Fruit fly (Drosophila melanogaster): ENCODE data around the gene pll.
A peak's percentile ranks its signal among the peaks of the same experiment; 100 is the strongest.

The pll gene

DNA sequence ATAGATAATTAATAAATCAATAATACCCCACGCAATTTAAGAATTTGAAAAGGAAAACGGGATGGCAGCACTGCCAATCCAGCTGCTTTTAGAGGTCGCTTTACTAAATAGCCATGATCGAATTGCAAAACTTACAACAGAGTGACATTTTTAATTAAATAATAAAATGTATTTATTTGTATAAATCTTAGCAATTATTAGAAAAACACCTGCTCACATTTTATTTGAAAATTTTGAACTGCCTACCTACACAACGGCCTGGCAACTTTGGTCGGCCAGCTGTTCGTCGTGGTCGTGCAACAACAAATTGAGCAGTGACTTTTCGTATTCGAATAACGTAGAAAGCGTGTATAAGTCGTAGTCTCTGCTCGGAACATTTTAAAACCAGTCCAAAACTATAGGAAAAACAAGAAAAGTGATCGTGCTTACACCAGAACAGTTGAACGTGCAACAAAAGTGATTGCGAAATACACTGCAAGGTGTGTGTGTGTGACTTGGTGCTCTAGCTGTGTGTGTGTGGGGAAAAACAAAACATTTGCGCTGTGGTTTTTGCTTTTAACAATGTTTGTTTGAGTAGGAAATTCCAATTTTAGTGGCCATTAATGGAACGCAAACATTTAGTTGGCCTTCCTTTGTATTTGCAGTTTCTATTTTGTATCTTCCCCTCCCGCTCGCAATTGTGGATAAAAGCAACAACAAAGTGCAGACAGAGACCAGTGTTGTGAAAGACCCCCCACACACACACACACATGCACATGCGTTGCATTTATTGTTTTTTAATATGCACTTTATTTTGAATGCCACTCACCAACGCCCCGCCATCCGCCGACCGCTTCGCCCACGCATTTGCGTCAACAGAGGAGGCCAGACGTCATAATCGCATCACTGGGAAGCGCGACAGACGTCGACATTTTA, 21.8 kb upstream of the pll start, which contains the start of gene CG5938 (continued):
- TF ChIP-seq Chrac-16 (GFP tag; optimal IDR thresholded peaks at IDR 0.05) (no peak), Asciz (GFP tag; optimal IDR thresholded peaks at IDR 0.05) (no peak), Atf3 (GFP tag; optimal IDR thresholded peaks at IDR 0.05) (no peak), dpn (GFP tag; optimal IDR thresholded peaks at IDR 0.05) (peak in 1 of 2 experiments; percentile 42), Kr (GFP tag; optimal IDR thresholded peaks at IDR 0.05) (no peak), CG8478 (optimal IDR thresholded peaks at IDR 0.05) (peak; percentile 4), Ets97D (GFP tag; optimal IDR thresholded peaks at IDR 0.05) (no peak), CG42726 (GFP tag; IDR thresholded peaks at IDR 0.05; ENCODE audit: partially characterized antibody) (no peak), Opbp (GFP tag; IDR thresholded peaks at IDR 0.05; ENCODE audit: partially characterized antibody) (no peak), lov (optimal IDR thresholded peaks at IDR 0.05) (no peak), lov (GFP tag; IDR thresholded peaks at IDR 0.05) (no peak), ssp (GFP tag; IDR thresholded peaks at IDR 0.05) (no peak), CG14014 (GFP tag; IDR thresholded peaks at IDR 0.05) (no peak), CG14441 (GFP tag; IDR thresholded peaks at IDR 0.05) (0 out of 2 replicates have a peak, but pooled peaks have one; percentile 29), Dref (GFP tag; IDR thresholded peaks at IDR 0.05) (no peak), MTF-1 (GFP tag; optimal IDR thresholded peaks at IDR 0.05; ENCODE audit: borderline replicate concordance) (no peak), CG12942 (GFP tag; optimal IDR thresholded peaks at IDR 0.05) (no peak), Doc3 (GFP tag; IDR thresholded peaks at IDR 0.05; ENCODE audit: partially characterized antibody) (no peak), lab (GFP tag; optimal IDR thresholded peaks at IDR 0.05) (peak; percentile 46), croc (GFP tag; conservative IDR thresholded peaks at IDR 0.05) (no peak), CG6765 (GFP tag; optimal IDR thresholded peaks at IDR 0.05) (no peak), CG11723 (GFP tag; optimal IDR thresholded peaks at IDR 0.05) (no peak), en (GFP tag; optimal IDR thresholded peaks at IDR 0.05) (no peak), Oli (tag; optimal IDR thresholded peaks at IDR 0.05) (no peak), crol (GFP tag; IDR thresholded peaks at IDR 0.05) (peak; percentile 73), CG10543 (GFP tag; optimal IDR thresholded peaks at IDR 0.05) (no peak), CG12236 (GFP tag; optimal IDR thresholded peaks at IDR 0.05) (no peak), Xrp1 (GFP tag; IDR thresholded peaks at IDR 0.05) (peak; percentile 26; the same call in 1 of the 2 replicates), Lim3 (GFP tag; IDR thresholded peaks at IDR 0.05) (no peak), CG15011 (GFP tag; optimal IDR thresholded peaks at IDR 0.05) (no peak), Dp (GFP tag; optimal IDR thresholded peaks at IDR 0.05) (peak; percentile 66), CG6175 (GFP tag; IDR thresholded peaks at IDR 0.05) (no peak), BtbVII (GFP tag; optimal IDR thresholded peaks at IDR 0.05) (no peak), wor (GFP tag; IDR thresholded peaks at IDR 0.05) (no peak), Vsx1 (GFP tag; optimal IDR thresholded peaks at IDR 0.05) (no peak), CG10565 (GFP tag; optimal IDR thresholded peaks at IDR 0.05) (no peak), CG6854 (GFP tag; optimal IDR thresholded peaks at IDR 0.05) (no peak), CG3726 (GFP tag; IDR thresholded peaks at IDR 0.05) (no peak), exex (tag; optimal IDR thresholded peaks at IDR 0.05) (no peak), vfl (GFP tag; optimal IDR thresholded peaks at IDR 0.05) (no peak), CG10147 (GFP tag; optimal IDR thresholded peaks at IDR 0.05) (no peak), chif (GFP tag; optimal IDR thresholded peaks at IDR 0.05) (no peak), ac (GFP tag; optimal IDR thresholded peaks at IDR 0.05) (no peak), bowl (GFP tag; IDR thresholded peaks at IDR 0.05) (no peak), TFAM (GFP tag; optimal IDR thresholded peaks at IDR 0.05) (no peak), CG18011 (GFP tag; optimal IDR thresholded peaks at IDR 0.05) (no peak), Blimp-1 (GFP tag; optimal IDR thresholded peaks at IDR 0.05) (peak; percentile 6), CG11456 (GFP tag; IDR thresholded peaks at IDR 0.05) (no peak), CG14667 (GFP tag; IDR thresholded peaks at IDR 0.05) (no peak)

Data from whole organism, embryonic.